Worm (Caenorhabditis elegans) whole organism, L3 larva: ENCODE results near the gene srt-32.

ENCODE experiments used
- R02D3.7 ChIP-seq: fragments of 150-350 bp; optimal IDR thresholded peaks from 2 replicates; lab custom pipeline; 2014; ENCODE audit warnings: missing biosample characterization, missing genetic modification characterization
- ZK546.5 ChIP-seq: sonication (generic microtip); optimal IDR thresholded peaks from 2 replicates; lab custom pipeline; 2017; ENCODE audit warnings: missing biosample characterization, missing genetic modification characterization
- aly-2 ChIP-seq: fragments of 150-350 bp; optimal IDR thresholded peaks from 2 replicates; lab custom pipeline; 2014; ENCODE audit warnings: missing biosample characterization, missing genetic modification characterization
- ama-1 ChIP-seq: fragments of 150-350 bp; optimal IDR thresholded peaks from 2 replicates; lab custom pipeline; 2018
- ceh-16 ChIP-seq: sonication (generic microtip); optimal IDR thresholded peaks from 2 replicates; lab custom pipeline; 2017; ENCODE audit warnings: missing biosample characterization, missing genetic modification characterization
- ceh-28 ChIP-seq: fragments of 150-350 bp; optimal IDR thresholded peaks from 2 replicates; lab custom pipeline; 2014; ENCODE audit warnings: missing biosample characterization, missing genetic modification reagents, missing genetic modification characterization
- ceh-82 ChIP-seq: fragments of 150-350 bp; optimal IDR thresholded peaks from 2 replicates; lab custom pipeline; 2014; ENCODE audit warnings: missing biosample characterization, missing genetic modification characterization
- ceh-9 ChIP-seq: sonication (generic microtip); optimal IDR thresholded peaks from 2 replicates; lab custom pipeline; 2018; ENCODE audit warnings: missing biosample characterization, missing genetic modification characterization
- daf-12 ChIP-seq: fragments of 150-350 bp; optimal IDR thresholded peaks from 2 replicates; lab custom pipeline; 2014; ENCODE audit warnings: missing biosample characterization, missing genetic modification reagents, missing genetic modification characterization
- egl-27 ChIP-seq: sonication (generic microtip); optimal IDR thresholded peaks from 4 replicates; lab custom pipeline; 2017; ENCODE audit warnings: missing biosample characterization, missing genetic modification reagents, missing genetic modification characterization
- egl-5 ChIP-seq: fragments of 150-350 bp; optimal IDR thresholded peaks from 2 replicates; lab custom pipeline; 2017; ENCODE audit warnings: missing biosample characterization, missing genetic modification reagents, missing genetic modification characterization, inconsistent platforms
- elt-1 ChIP-seq: fragments of 150-350 bp; optimal IDR thresholded peaks from 2 replicates; lab custom pipeline; 2014; ENCODE audit warnings: missing biosample characterization, missing genetic modification characterization
- elt-2 ChIP-seq: sonication (generic microtip); optimal IDR thresholded peaks from 2 replicates; lab custom pipeline; 2016; ENCODE audit warnings: missing genetic modification reagents, mild to moderate bottlenecking, missing genetic modification characterization, missing compliant biosample characterization
- elt-3 ChIP-seq, 3 experiments: fragments of 150-350 bp in 1 of 3; sonication (generic microtip) in 2 of 3; optimal IDR thresholded peaks; 2 replicates in 2 of 3; 4 replicates in 1 of 3; lab custom pipeline; 2014 to 2017; ENCODE audit warnings: missing biosample characterization in 3 of 3, missing genetic modification characterization in 3 of 3
- eor-1 ChIP-seq, 2 experiments: fragments of 150-350 bp; optimal IDR thresholded peaks; 2 replicates each; lab custom pipeline; 2014 to 2018; ENCODE audit warnings: missing biosample characterization in 2 of 2, missing genetic modification characterization in 2 of 2
- fkh-10 ChIP-seq: sonication (generic microtip); optimal IDR thresholded peaks from 2 replicates; lab custom pipeline; 2017; ENCODE audit warnings: missing biosample characterization, missing genetic modification reagents, missing genetic modification characterization
- fkh-2 ChIP-seq: fragments of 150-350 bp; optimal IDR thresholded peaks from 2 replicates; lab custom pipeline; 2014; ENCODE audit warnings: missing biosample characterization, missing genetic modification reagents, missing genetic modification characterization
- fos-1 ChIP-seq: fragments of 150-350 bp; optimal IDR thresholded peaks from 2 replicates; lab custom pipeline; 2014; ENCODE audit warnings: missing biosample characterization, missing genetic modification characterization
- hmg-11 ChIP-seq: sonication (generic microtip); optimal IDR thresholded peaks from 2 replicates; lab custom pipeline; 2016; ENCODE audit warnings: missing genetic modification characterization, missing compliant biosample characterization
- jun-1 ChIP-seq: fragments of 150-350 bp; optimal IDR thresholded peaks from 2 replicates; lab custom pipeline; 2014; ENCODE audit warnings: missing biosample characterization, missing genetic modification reagents, missing genetic modification characterization
- lin-15B ChIP-seq: fragments of 150-350 bp; optimal IDR thresholded peaks from 2 replicates; lab custom pipeline; 2014; ENCODE audit warnings: missing biosample characterization, missing genetic modification characterization
- lin-39 ChIP-seq: fragments of 150-350 bp; optimal IDR thresholded peaks from 2 replicates; lab custom pipeline; 2018; ENCODE audit warnings: missing biosample characterization, missing genetic modification reagents, missing genetic modification characterization
- lsy-12 ChIP-seq: sonication (generic microtip); optimal IDR thresholded peaks from 2 replicates; lab custom pipeline; 2016; ENCODE audit warnings: mild to moderate bottlenecking, missing genetic modification characterization, missing compliant biosample characterization
- mdl-1 ChIP-seq: fragments of 150-350 bp; optimal IDR thresholded peaks from 2 replicates; lab custom pipeline; 2014; ENCODE audit warnings: missing biosample characterization, missing genetic modification characterization
- nfya-1 ChIP-seq: sonication (generic microtip); optimal IDR thresholded peaks from 2 replicates; lab custom pipeline; 2017; ENCODE audit warnings: missing genetic modification characterization, mild to moderate bottlenecking, missing compliant biosample characterization, antibody characterized with exemption, moderate library complexity; ENCODE audit not compliant: insufficient read depth
- nhr-11 ChIP-seq: fragments of 150-350 bp; optimal IDR thresholded peaks from 2 replicates; lab custom pipeline; 2014; ENCODE audit warnings: missing biosample characterization, missing genetic modification characterization
- nhr-12 ChIP-seq: fragments of 150-350 bp; optimal IDR thresholded peaks from 2 replicates; lab custom pipeline; 2014; ENCODE audit warnings: missing biosample characterization, missing genetic modification characterization
- nhr-23 ChIP-seq: fragments of 150-350 bp; optimal IDR thresholded peaks from 2 replicates; lab custom pipeline; 2014; ENCODE audit warnings: missing biosample characterization, missing genetic modification reagents, missing genetic modification characterization
- nhr-237 ChIP-seq: fragments of 150-350 bp; optimal IDR thresholded peaks from 2 replicates; lab custom pipeline; 2014; ENCODE audit warnings: missing biosample characterization, missing genetic modification characterization
- nhr-25 ChIP-seq: sonication (generic microtip); optimal IDR thresholded peaks from 2 replicates; lab custom pipeline; 2017; ENCODE audit warnings: missing biosample characterization, missing genetic modification characterization
- nhr-28 ChIP-seq: fragments of 150-350 bp; optimal IDR thresholded peaks from 2 replicates; lab custom pipeline; 2014; ENCODE audit warnings: missing biosample characterization, missing genetic modification characterization
- nhr-43 ChIP-seq: sonication (generic microtip); optimal IDR thresholded peaks from 2 replicates; lab custom pipeline; 2016; ENCODE audit warnings: mild to moderate bottlenecking, missing genetic modification characterization, missing compliant biosample characterization; ENCODE audit not compliant: poor library complexity, severe bottlenecking
- nhr-67 ChIP-seq: fragments of 150-350 bp; optimal IDR thresholded peaks from 2 replicates; lab custom pipeline; 2014; ENCODE audit warnings: missing biosample characterization, missing genetic modification characterization
- nhr-76 ChIP-seq: fragments of 150-350 bp; sonication (generic microtip); optimal IDR thresholded peaks from 5 replicates; lab custom pipeline; 2014; ENCODE audit warnings: missing biosample characterization, missing genetic modification characterization
- nhr-77 ChIP-seq: fragments of 150-350 bp; optimal IDR thresholded peaks from 2 replicates; lab custom pipeline; 2014; ENCODE audit warnings: missing biosample characterization, missing genetic modification characterization
- pha-4 ChIP-seq: fragments of 150-350 bp; optimal IDR thresholded peaks from 2 replicates; lab custom pipeline; 2014; ENCODE audit warnings: missing biosample characterization, missing genetic modification reagents, missing genetic modification characterization
- pqm-1 ChIP-seq: fragments of 150-350 bp; optimal IDR thresholded peaks from 2 replicates; lab custom pipeline; 2017; ENCODE audit warnings: missing biosample characterization, missing genetic modification characterization, inconsistent platforms
- sea-2 ChIP-seq: fragments of 150-350 bp; sonication (generic microtip); optimal IDR thresholded peaks from 4 replicates; lab custom pipeline; 2014; ENCODE audit warnings: missing biosample characterization, missing genetic modification reagents, missing genetic modification characterization
- skn-1 ChIP-seq: fragments of 150-350 bp; optimal IDR thresholded peaks from 2 replicates; lab custom pipeline; 2014; ENCODE audit warnings: missing biosample characterization, missing genetic modification characterization
- snpc-4 ChIP-seq: fragments of 150-350 bp; optimal IDR thresholded peaks from 2 replicates; lab custom pipeline; 2014; ENCODE audit warnings: missing biosample characterization, missing genetic modification characterization
- tbx-2 ChIP-seq: sonication (generic microtip); optimal IDR thresholded peaks from 2 replicates; lab custom pipeline; 2016; ENCODE audit warnings: mild to moderate bottlenecking, missing genetic modification characterization, missing compliant biosample characterization
- unc-39 ChIP-seq: sonication (generic microtip); optimal IDR thresholded peaks from 4 replicates; lab custom pipeline; 2017; ENCODE audit warnings: missing biosample characterization, missing genetic modification characterization
- unc-62 ChIP-seq: fragments of 150-350 bp; sonication (generic microtip); optimal IDR thresholded peaks from 4 replicates; lab custom pipeline; 2014; ENCODE audit warnings: missing biosample characterization, missing genetic modification reagents, missing genetic modification characterization
- ztf-11 ChIP-seq: fragments of 150-350 bp; optimal IDR thresholded peaks from 2 replicates; lab custom pipeline; 2014; ENCODE audit warnings: missing biosample characterization, missing genetic modification characterization
- ztf-4 ChIP-seq: fragments of 150-350 bp; optimal IDR thresholded peaks from 2 replicates; lab custom pipeline; 2014; ENCODE audit warnings: missing biosample characterization, missing genetic modification characterization

Gene srt-32

DNA sequence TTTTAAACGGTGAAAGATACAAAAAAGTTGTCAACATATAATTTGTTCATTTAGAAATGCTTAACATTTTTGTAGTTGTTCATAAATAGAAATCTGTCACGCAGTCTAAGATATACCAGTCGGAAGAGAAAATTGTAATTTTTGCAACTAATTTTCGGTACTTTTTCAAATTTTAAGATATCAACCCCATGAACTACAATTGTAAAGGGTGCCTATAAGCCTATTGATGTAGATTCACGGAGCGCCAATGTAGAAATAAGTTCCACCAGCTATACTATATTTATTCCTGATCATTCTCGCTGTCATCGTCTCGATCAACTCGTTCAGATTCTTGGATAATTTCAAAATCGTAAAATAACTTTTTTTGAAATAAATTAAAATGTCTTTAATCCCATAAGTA, 35.5 kb downstream of the srt-32 start:
- TF ChIP-seq elt-2 (tag; lab: Kevin White, UChicago) (peak; percentile 3), nhr-28 (tag; lab: Kevin White, UChicago) (no peak), egl-5 (tag; lab: Kevin White, UChicago) (no peak)

DNA sequence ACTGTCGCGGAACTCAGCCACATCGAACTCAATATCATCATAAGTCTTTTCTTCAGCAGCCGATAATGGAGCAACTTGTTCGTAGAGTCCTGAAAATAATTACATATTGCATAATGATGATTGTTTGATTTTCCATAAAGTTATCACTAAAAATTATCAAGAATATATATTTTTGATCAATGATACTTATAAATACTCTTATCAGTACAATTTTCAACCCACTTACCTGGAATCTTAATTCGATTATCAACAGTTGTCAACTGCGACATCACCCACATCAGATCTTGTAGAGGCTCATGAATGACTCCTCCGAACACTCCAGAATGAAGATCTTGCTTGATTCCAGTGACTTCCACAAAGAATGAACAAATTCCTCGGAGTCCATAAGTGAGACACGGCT, 36.6 kb downstream of the srt-32 start:
- TF ChIP-seq elt-2 (tag; lab: Kevin White, UChicago) (peak; percentile 72), ztf-11 (tag; lab: Kevin White, UChicago) (no peak), pha-4 (tag; lab: Kevin White, UChicago) (no peak), snpc-4 (tag; lab: Kevin White, UChicago) (no peak), elt-1 (tag; lab: Kevin White, UChicago) (no peak)
- TF ChIP-seq, all 47 proteins: peak for 1

DNA sequence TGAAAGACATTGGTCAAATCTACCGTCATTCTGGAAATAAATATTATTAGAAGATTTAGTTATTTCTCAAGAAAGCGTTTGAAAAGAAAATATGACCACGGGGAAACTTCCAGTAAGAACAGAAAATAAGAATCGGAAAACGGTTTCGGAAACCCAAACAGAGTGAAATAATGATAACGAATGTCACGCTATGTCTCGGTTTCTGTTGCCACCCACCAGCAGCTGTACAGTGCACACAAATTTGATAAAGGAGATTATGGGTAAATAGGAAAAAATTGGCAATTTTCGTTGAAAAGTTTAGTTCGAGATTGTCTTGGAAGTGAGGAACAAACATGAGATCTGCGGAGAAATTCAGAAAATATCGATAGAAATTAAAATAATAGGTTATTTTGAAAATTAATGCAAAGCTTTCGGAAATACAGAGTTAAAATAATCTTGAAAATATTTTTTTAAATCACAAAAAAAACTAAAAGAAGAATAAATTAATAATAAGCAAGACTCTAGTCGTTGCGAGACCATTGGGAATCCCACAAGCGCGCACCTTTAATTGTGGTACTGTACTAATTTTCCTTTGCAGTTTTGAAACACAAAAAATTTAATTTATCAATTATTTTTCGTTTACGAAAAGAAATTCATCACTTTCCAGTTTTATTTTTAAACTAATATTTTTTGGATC, 37.7 kb downstream of the srt-32 start, which contains the start of gene pes-9:
Gene pes-9, minus strand, starts transcription at position 30 of the 676 bp plus-strand sequence.
- TF ChIP-seq pqm-1 (tag; lab: Kevin White, UChicago) (peak; percentile 24), elt-2 (tag; lab: Kevin White, UChicago) (peak; percentile 68), mdl-1 (tag; lab: Kevin White, UChicago) (no peak), nhr-11 (tag; lab: Kevin White, UChicago) (no peak)

DNA sequence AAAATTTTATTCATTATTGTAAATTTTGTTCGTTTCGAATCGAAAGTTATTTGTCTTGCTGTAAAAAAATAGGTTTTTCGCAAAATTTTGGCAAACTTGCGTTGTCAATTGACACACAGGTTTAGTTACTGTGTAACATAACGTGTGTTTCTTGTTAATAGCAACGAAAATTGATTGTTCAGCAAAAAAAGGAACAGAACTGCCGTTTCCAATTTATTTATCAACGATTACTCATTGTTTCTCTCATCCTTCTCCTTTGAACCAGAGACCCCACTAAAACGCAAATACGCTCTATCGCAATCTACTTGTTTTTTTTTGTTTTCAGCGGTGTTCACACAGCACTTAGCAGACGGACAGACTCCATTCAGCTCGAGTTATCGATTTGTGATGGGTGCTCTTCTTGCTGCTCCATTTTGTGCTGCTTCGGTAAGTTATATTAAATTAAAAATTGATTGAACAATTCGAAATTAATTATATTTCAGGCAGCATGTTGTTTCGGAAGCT, 38.3 kb downstream of the srt-32 start, which contains the start of gene R11H6.2:
Gene R11H6.2, plus strand, starts transcription at position 326 of the 504 bp plus-strand sequence.
- TF ChIP-seq ztf-11 (tag; lab: Kevin White, UChicago) (no peak), mdl-1 (tag; lab: Kevin White, UChicago) (no peak), egl-27 (tag; lab: Kevin White, UChicago) (no peak), egl-5 (tag; lab: Kevin White, UChicago) (peak; percentile 5), nhr-11 (tag; lab: Kevin White, UChicago) (no peak), lsy-12 (no peak), ceh-16 (tag; lab: Kevin White, UChicago) (no peak), ceh-28 (tag; lab: Kevin White, UChicago) (no peak), pha-4 (tag; lab: Kevin White, UChicago) (no peak), ama-1 (no peak), nhr-43 (tag; lab: Kevin White, UChicago) (no peak), elt-1 (tag; lab: Kevin White, UChicago) (no peak), nhr-23 (no peak), nhr-12 (no peak), nhr-76 (no peak), elt-3 (tag; optimal IDR thresholded peaks at IDR 0.05; lab: Kevin White, UChicago) (no peak), nhr-67 (tag; lab: Kevin White, UChicago) (no peak), R02D3.7 (no peak), ztf-4 (tag; lab: Kevin White, UChicago) (no peak), nhr-28 (tag; lab: Kevin White, UChicago) (no peak), nhr-25 (tag; lab: Kevin White, UChicago) (peak; percentile 37), unc-39 (no peak), sea-2 (GFP tag; lab: Kevin White, UChicago) (no peak), tbx-2 (no peak), ZK546.5 (tag; lab: Kevin White, UChicago) (no peak), lin-15B (peak; percentile 65), lin-39 (tag; lab: Kevin White, UChicago) (peak; percentile 31), eor-1 (tag; optimal IDR thresholded peaks at IDR 0.05; lab: Kevin White, UChicago) (no peak), nfya-1 (peak; percentile 44), ceh-9 (tag; lab: Kevin White, UChicago) (no peak), pqm-1 (tag; lab: Kevin White, UChicago) (peak; percentile 16), fkh-2 (tag; lab: Kevin White, UChicago) (no peak), ceh-82 (tag; lab: Kevin White, UChicago) (no peak), snpc-4 (tag; lab: Kevin White, UChicago) (peak; percentile 51), nhr-77 (tag; lab: Kevin White, UChicago) (no peak), hmg-11 (tag; lab: Kevin White, UChicago) (peak; percentile 44), nhr-237 (tag; lab: Kevin White, UChicago) (no peak), unc-62 (no peak), fos-1 (tag; lab: Kevin White, UChicago) (no peak), daf-12 (tag; lab: Kevin White, UChicago) (no peak), jun-1 (tag; lab: Kevin White, UChicago) (no peak), skn-1 (tag; lab: Kevin White, UChicago) (no peak), aly-2 (no peak), fkh-10 (GFP tag; lab: Kevin White, UChicago) (no peak)
